Worm (Caenorhabditis elegans): ENCODE results near the gene hip-1.

- TF ChIP-seq elt-2 (tag; optimal IDR thresholded peaks at IDR 0.05) (no peak), madf-2 (tag; optimal IDR thresholded peaks at IDR 0.05) (no peak), pha-4 (tag; optimal IDR thresholded peaks at IDR 0.05) (no peak), nfya-1 (tag; optimal IDR thresholded peaks at IDR 0.05) (peak; percentile 13), ama-1 (optimal IDR thresholded peaks at IDR 0.05) (no peak), tbx-2 (tag; optimal IDR thresholded peaks at IDR 0.05) (no peak), lim-6 (tag; optimal IDR thresholded peaks at IDR 0.05) (no peak), unc-55 (GFP tag; optimal IDR thresholded peaks at IDR 0.05) (no peak), pqm-1 (tag; optimal IDR thresholded peaks at IDR 0.05) (no peak), dve-1 (tag; optimal IDR thresholded peaks at IDR 0.05) (no peak), odd-2 (tag; optimal IDR thresholded peaks at IDR 0.05) (no peak), hlh-15 (tag; optimal IDR thresholded peaks at IDR 0.05) (no peak), ceh-2 (tag; optimal IDR thresholded peaks at IDR 0.05) (no peak)
Measured at ce11 chrIII:13622268-13622667, at the start of gene hip-1.
